Fruit fly (Drosophila melanogaster) whole organism, wandering third instar larva: ENCODE results near the gene OS9.

ENCODE experiments used
- CG9705 ChIP-seq: fragments of 200-800 bp; sonication (Bioruptor generic); optimal IDR thresholded peaks from 2 replicates; lab custom pipeline; 2018; ENCODE audit warnings: missing biosample characterization, mild to moderate bottlenecking, missing genetic modification characterization
- CrebA ChIP-seq: fragments of 200-800 bp; sonication (Bioruptor generic); optimal IDR thresholded peaks from 2 replicates; lab custom pipeline; 2016; ENCODE audit warnings: missing biosample characterization, mild to moderate bottlenecking, missing genetic modification characterization, borderline replicate concordance
- Dif ChIP-seq: fragments of 200-275, 200-300 bp; sonication (Bioruptor generic); optimal IDR thresholded peaks from 2 replicates; lab custom pipeline; 2018; ENCODE audit warnings: missing biosample characterization, missing genetic modification characterization; ENCODE audit not compliant: partially characterized antibody
- GATAd ChIP-seq: sonication (Bioruptor generic); optimal IDR thresholded peaks from 2 replicates; lab custom pipeline; 2016; ENCODE audit warnings: missing biosample characterization, missing genetic modification characterization
- HLH106 ChIP-seq: fragments of 200-800 bp; optimal IDR thresholded peaks from 3 replicates; lab custom pipeline; 2019; ENCODE audit warnings: missing biosample characterization, mild to moderate bottlenecking, missing genetic modification characterization, moderate library complexity
- Hnf4 ChIP-seq: fragments of 200-800 bp; sonication (Bioruptor generic); optimal IDR thresholded peaks from 2 replicates; lab custom pipeline; 2016; ENCODE audit warnings: missing biosample characterization, mild to moderate bottlenecking, missing genetic modification characterization
- Hr78 ChIP-seq: fragments of >200 bp; optimal IDR thresholded peaks from 2 replicates; lab custom pipeline; 2017; ENCODE audit warnings: missing biosample characterization, missing genetic modification characterization
- Hr83 ChIP-seq: fragments of 200-300 bp; sonication (Bioruptor generic); optimal IDR thresholded peaks from 2 replicates; lab custom pipeline; 2016; ENCODE audit warnings: missing biosample characterization, mild to moderate bottlenecking, missing genetic modification characterization, moderate library complexity; ENCODE audit not compliant: poor library complexity, severe bottlenecking
- Jra ChIP-seq: sonication (Bioruptor generic); optimal IDR thresholded peaks from 2 replicates; lab custom pipeline; 2016; ENCODE audit warnings: missing biosample characterization, missing genetic modification characterization
- Mio ChIP-seq: sonication (Bioruptor generic); optimal IDR thresholded peaks from 2 replicates; lab custom pipeline; 2016; ENCODE audit warnings: missing biosample characterization, missing genetic modification characterization
- N ChIP-seq: fragments of >200 bp; optimal IDR thresholded peaks from 2 replicates; lab custom pipeline; 2018; ENCODE audit warnings: missing biosample characterization, missing external identifiers, missing genetic modification characterization
- OdsH ChIP-seq: fragments of 200-800 bp; sonication (Bioruptor generic); optimal IDR thresholded peaks from 2 replicates; lab custom pipeline; 2016; ENCODE audit warnings: missing biosample characterization, mild to moderate bottlenecking, missing genetic modification characterization
- Rel ChIP-seq, 2 experiments: fragments of 200-800 bp; sonication (Bioruptor generic) in 1 of 2; optimal IDR thresholded peaks; 2 replicates in 1 of 2; 3 replicates in 1 of 2; lab custom pipeline; 2016 to 2019; ENCODE audit warnings: mild to moderate bottlenecking in 2 of 2, missing biosample characterization in 2 of 2, missing genetic modification characterization in 2 of 2, moderate library complexity in 1 of 2
- Sp1 ChIP-seq: fragments of 200-800 bp; sonication (Bioruptor generic); optimal IDR thresholded peaks from 3 replicates; lab custom pipeline; 2019; ENCODE audit warnings: missing biosample characterization, mild to moderate bottlenecking, missing genetic modification characterization, moderate library complexity
- br ChIP-seq: fragments of 200-800 bp; sonication (Bioruptor generic); optimal IDR thresholded peaks from 2 replicates; lab custom pipeline; 2016; ENCODE audit warnings: missing biosample characterization, missing genetic modification characterization
- brk ChIP-seq: fragments of 200-800 bp; sonication (Bioruptor generic); optimal IDR thresholded peaks from 2 replicates; lab custom pipeline; 2016; ENCODE audit warnings: missing biosample characterization, mild to moderate bottlenecking, missing genetic modification characterization
- dl ChIP-seq, 2 experiments: fragments of 175-275, 200-275 bp in 1 of 2; fragments of 200-275 bp in 1 of 2; sonication (Bioruptor generic); optimal IDR thresholded peaks; lab custom pipeline; 2018; ENCODE audit warnings: mild to moderate bottlenecking in 2 of 2, missing biosample characterization in 2 of 2, missing genetic modification characterization in 2 of 2, moderate library complexity in 2 of 2; ENCODE audit not compliant: partially characterized antibody in 2 of 2, insufficient read depth in 1 of 2
- dsf ChIP-seq: sonication (Bioruptor generic); optimal IDR thresholded peaks from 2 replicates; lab custom pipeline; 2016; ENCODE audit warnings: missing biosample characterization, missing genetic modification characterization, borderline replicate concordance
- ey ChIP-seq: fragments of 200-800 bp; sonication (Bioruptor generic); optimal IDR thresholded peaks from 2 replicates; lab custom pipeline; 2016; ENCODE audit warnings: missing biosample characterization, missing genetic modification characterization
- fru ChIP-seq: fragments of 200-800 bp; sonication (Bioruptor generic); optimal IDR thresholded peaks from 3 replicates; lab custom pipeline; 2016; ENCODE audit warnings: missing biosample characterization, mild to moderate bottlenecking, missing genetic modification characterization
- h ChIP-seq: fragments of 200-800 bp; sonication (Bioruptor generic); optimal IDR thresholded peaks from 3 replicates; lab custom pipeline; 2016; ENCODE audit warnings: missing biosample characterization, mild to moderate bottlenecking, missing genetic modification characterization
- jim ChIP-seq: fragments of 175-275, 200-325 bp; sonication (Bioruptor generic); optimal IDR thresholded peaks from 2 replicates; lab custom pipeline; 2016; ENCODE audit warnings: missing biosample characterization, mild to moderate bottlenecking, missing genetic modification characterization
- lola ChIP-seq: fragments of >200 bp; optimal IDR thresholded peaks from 2 replicates; lab custom pipeline; 2017; ENCODE audit warnings: missing biosample characterization, missing genetic modification characterization
- pan ChIP-seq: fragments of >200 bp; optimal IDR thresholded peaks from 2 replicates; lab custom pipeline; 2017
- psq ChIP-seq: fragments of 200-800 bp; sonication (Bioruptor generic); optimal IDR thresholded peaks from 3 replicates; lab custom pipeline; 2017; ENCODE audit warnings: missing biosample characterization, mild to moderate bottlenecking, missing genetic modification characterization, moderate library complexity
- rgr ChIP-seq: fragments of 200-800 bp; sonication (Bioruptor generic); optimal IDR thresholded peaks from 3 replicates; lab custom pipeline; 2016; ENCODE audit warnings: missing biosample characterization, mild to moderate bottlenecking, missing genetic modification characterization
- sage ChIP-seq: fragments of 200-800 bp; sonication (Bioruptor generic); optimal IDR thresholded peaks from 2 replicates; lab custom pipeline; 2016; ENCODE audit warnings: missing biosample characterization, mild to moderate bottlenecking, missing genetic modification characterization
- sv ChIP-seq: fragments of 200-800 bp; sonication (Bioruptor generic); optimal IDR thresholded peaks from 3 replicates; lab custom pipeline; 2016; ENCODE audit warnings: missing biosample characterization, missing genetic modification characterization
- tai ChIP-seq: sonication (Bioruptor generic); optimal IDR thresholded peaks from 2 replicates; lab custom pipeline; 2016; ENCODE audit warnings: missing biosample characterization, missing genetic modification characterization
- usp ChIP-seq: fragments of >200 bp; optimal IDR thresholded peaks from 2 replicates; lab custom pipeline; 2017; ENCODE audit warnings: missing biosample characterization, missing genetic modification characterization
- woc ChIP-seq: sonication (Bioruptor generic); optimal IDR thresholded peaks from 2 replicates; lab custom pipeline; 2016; ENCODE audit warnings: missing biosample characterization, mild to moderate bottlenecking, missing genetic modification characterization

Gene OS9

DNA sequence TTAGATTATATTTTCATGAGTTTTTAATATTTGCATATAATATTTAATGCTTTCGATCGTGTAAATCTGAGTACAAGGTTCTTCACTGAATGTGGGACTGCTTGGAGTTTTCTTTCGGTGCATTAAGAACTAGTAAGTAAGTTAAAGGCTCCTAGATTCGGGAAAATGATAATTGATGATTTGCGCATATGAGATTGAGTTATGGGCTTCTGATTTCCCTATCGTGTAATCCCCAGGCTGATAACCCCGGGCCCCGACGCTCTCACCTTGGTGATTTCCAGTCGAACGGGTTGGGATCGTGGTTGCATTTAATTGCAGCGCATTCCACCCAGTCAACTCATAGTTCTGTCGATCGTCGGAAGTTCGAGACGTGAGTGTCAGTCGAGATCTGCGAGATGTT lies 2.5 kb downstream of the OS9 start, which contains the start of gene CG10680:
Gene CG10680, plus strand, starts transcription at position 301 of the 400 bp plus-strand sequence.
- TF ChIP-seq Hr78 (GFP tag; lab: Kevin White, UChicago) (no peak), tai (GFP tag; lab: Kevin White, UChicago) (no peak), ey (GFP tag; lab: Kevin White, UChicago) (no peak), rgr (GFP tag; lab: Kevin White, UChicago) (no peak), h (GFP tag; lab: Kevin White, UChicago) (no peak), dsf (no peak), Hr83 (GFP tag; lab: Kevin White, UChicago) (no peak), CG9705 (GFP tag; lab: Kevin White, UChicago) (no peak), Rel (GFP tag; optimal IDR thresholded peaks at IDR 0.05; lab: Kevin White, UChicago) (no peak), Rel (tag; optimal IDR thresholded peaks at IDR 0.05; lab: Kevin White, UChicago) (no peak), sage (GFP tag; lab: Kevin White, UChicago) (no peak), jim (GFP tag; lab: Kevin White, UChicago) (no peak), Mio (GFP tag; lab: Kevin White, UChicago) (no peak), sv (GFP tag; lab: Kevin White, UChicago) (no peak), lola (no peak), br (GFP tag; lab: Kevin White, UChicago) (no peak), Hnf4 (no peak), Dif (GFP tag; lab: Kevin White, UChicago) (no peak)

DNA sequence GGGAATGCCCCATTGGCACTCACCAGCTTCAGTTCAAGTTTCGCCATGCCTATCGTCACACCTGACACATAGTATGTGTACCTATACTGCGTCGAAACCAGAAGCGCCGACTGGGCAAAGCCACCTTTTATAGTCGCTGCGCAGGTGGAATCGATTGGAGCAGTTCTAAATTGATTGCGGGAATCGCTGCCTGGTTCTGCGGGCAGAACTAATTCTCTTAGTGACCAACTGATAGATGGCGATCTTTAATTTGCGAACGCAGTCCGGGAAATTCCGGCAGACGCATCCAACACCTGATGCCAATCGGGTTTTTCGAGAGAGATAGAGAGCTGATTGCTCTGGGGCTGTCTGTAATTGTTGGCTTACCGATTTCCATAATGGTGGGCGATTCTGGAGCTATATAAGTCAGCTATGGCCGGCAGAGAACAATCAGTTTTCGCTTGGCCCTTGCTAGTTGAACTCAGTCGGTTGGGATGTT lies 4.0 kb downstream of the OS9 start, which contains the start of the genes CG13965 and CG16772:
Gene CG13965, minus strand, starts transcription at position 101 of the 478 bp plus-strand sequence.
Gene CG16772, plus strand, starts transcription at position 428 of the 478 bp plus-strand sequence.
- TF ChIP-seq Hnf4 (no peak), br (GFP tag; lab: Kevin White, UChicago) (no peak), brk (no peak), woc (no peak), CG9705 (GFP tag; lab: Kevin White, UChicago) (no peak), CrebA (no peak), h (GFP tag; lab: Kevin White, UChicago) (no peak), sv (GFP tag; lab: Kevin White, UChicago) (no peak), OdsH (no peak), N (no peak), sage (GFP tag; lab: Kevin White, UChicago) (no peak), psq (GFP tag; lab: Kevin White, UChicago) (no peak)

DNA sequence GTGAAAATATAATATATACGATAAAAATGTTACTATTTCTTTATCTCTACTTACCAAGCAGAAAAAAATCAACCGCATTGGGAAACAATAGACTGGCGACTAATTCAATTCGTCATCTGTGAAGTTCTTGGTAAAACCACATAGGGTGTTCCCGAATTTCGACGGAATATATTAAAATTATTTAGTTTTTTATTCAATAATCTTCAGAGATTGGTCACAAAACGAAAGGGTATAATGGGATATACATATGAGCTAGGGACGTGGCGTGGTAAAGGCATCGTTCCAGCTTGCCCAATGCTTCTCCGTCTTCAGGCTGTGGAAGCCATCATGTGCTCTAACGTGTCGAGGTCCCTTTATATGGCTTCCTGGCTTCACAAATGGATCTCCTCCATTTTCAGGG lies 4.7 kb downstream of the OS9 start, which contains the start of gene CG42866:
Gene CG42866, minus strand, starts transcription at position 101 of the 400 bp plus-strand sequence.
- TF ChIP-seq Hr83 (GFP tag; lab: Kevin White, UChicago) (no peak), usp (no peak)

DNA sequence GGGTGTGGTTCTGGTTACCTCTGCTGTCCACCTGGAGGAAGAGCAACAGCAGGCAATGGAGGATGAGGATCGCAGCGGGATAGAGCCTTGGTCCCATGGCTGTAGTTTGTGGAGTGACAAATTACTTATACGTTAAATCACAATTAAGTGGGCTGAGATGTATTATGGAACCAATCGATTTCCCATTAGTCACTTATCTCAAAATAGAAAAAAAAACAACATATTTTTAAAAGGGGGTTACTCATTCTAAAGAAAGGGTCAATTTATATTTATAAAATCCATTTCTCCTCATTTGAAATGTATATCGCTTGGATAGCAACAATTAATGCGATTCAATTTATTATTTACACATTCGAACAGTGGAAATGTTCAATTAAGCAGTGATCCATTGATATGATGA lies 5.4 kb downstream of the OS9 start, which contains the start of gene CG34051:
Gene CG34051, minus strand, starts transcription at position 101 of the 400 bp plus-strand sequence.
- TF ChIP-seq lola (no peak), pan (lab: Kevin White, UChicago) (no peak), woc (no peak), h (GFP tag; lab: Kevin White, UChicago) (no peak), OdsH (no peak), sv (GFP tag; lab: Kevin White, UChicago) (no peak), dsf (no peak), tai (GFP tag; lab: Kevin White, UChicago) (no peak), HLH106 (no peak), br (GFP tag; lab: Kevin White, UChicago) (no peak), dl (GFP tag; optimal IDR thresholded peaks at IDR 0.05; lab: Kevin White, UChicago; ENCODE audit: insufficient read depth in 1 of 2, partially characterized antibody in 2 of 2) (no peak), Sp1 (GFP tag; lab: Kevin White, UChicago) (no peak), CG9705 (GFP tag; lab: Kevin White, UChicago) (no peak), fru (GFP tag; lab: Kevin White, UChicago) (no peak), Hnf4 (no peak), Jra (GFP tag; lab: Kevin White, UChicago) (no peak), Mio (GFP tag; lab: Kevin White, UChicago) (no peak), Hr78 (GFP tag; lab: Kevin White, UChicago) (no peak), GATAd (GFP tag; lab: Kevin White, UChicago) (no peak)
